Worm (Caenorhabditis elegans): ENCODE measurements around the gene tsp-9.

The tsp-9 gene

DNA sequence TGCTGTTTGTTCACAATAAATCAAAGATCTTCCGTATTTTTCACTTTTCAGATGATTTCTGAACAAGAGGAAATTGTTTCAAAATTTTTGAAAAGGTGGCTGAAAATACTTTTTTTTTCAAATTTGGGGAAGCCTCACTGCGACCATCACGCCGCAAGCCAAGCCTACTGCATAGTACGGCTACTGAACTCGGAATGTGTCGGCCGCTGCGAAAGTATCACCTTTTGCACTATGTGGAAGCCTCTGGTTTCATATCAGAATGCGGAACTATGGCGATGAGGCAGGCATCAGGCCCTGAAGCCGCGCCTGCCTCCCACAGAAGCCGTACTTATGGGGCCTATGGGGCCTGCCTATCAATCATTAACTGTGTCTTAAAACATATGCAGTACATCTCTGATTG is 11.9 kb downstream of the tsp-9 start:
- TF ChIP-seq unc-62 (GFP tag; optimal IDR thresholded peaks at IDR 0.05), result no peak

DNA sequence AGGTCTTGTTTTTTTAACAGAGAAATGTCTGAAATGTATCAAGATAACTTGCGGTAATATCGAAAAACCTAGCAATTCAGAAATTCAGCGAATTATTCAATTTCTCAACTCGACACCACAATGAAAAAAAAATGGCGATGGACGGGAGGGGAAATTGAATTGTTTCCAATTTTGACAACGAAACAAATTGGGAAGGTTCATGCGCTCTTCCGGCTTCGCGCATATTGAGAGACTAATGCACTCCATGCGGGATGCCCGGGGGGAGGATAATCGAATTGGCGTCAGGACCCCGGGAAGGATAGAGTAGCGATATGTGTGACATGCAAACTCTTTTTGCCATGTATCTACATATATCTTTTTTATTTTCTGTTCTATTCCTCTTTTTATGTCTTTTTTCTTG is 19.5 kb downstream of the tsp-9 start:
- TF ChIP-seq unc-62 (GFP tag; optimal IDR thresholded peaks at IDR 0.05), result no peak

DNA sequence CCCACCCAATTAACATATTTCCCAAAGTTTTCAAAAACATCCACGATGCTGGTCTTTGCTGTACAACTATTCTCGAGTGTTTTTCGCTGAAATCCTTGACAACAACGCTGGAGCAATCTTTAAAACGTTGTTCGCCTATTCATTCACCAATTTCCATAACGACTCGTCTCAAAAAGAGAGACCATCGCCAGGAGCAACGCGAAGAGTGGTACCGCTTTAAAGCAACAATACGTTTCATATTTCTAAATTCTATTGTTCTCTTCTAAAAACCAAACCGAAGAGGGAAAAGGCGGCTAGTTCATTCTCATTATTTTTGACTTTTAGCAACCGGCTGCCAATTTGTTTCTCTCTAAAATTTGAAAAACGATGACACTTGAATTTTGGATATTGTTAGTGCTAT is 24.8 kb downstream of the tsp-9 start, which contains the start of gene C25G6.1:
C25G6.1 (plus strand) TSS at position 301 of the 400 bp plus-strand sequence.
- no peak for TF ChIP-seq unc-62 (GFP tag; optimal IDR thresholded peaks at IDR 0.05)

DNA sequence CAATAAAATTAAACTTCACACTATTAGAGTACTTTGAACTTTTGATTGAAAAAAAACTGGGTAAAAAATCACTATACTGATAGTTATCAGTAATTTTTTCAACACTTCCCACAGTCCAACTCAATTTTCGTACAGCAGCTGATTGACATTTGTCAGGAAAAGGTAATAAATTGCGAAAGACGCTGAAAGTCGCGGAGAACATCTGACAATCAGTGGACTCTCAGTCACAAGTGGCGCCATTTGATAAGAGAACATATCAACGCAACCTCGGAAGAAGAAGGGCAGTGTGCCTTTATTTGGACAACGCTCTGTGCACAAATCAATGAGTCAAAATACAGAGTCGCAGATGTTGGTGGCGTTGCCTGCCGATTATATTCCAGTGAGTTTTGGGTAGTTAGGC is 26.7 kb downstream of the tsp-9 start, which contains the start of gene C52B11.5:
C52B11.5 (plus strand) TSS at position 250 of the 400 bp plus-strand sequence.
- TF ChIP-seq unc-62 (GFP tag; optimal IDR thresholded peaks at IDR 0.05), result no peak

DNA sequence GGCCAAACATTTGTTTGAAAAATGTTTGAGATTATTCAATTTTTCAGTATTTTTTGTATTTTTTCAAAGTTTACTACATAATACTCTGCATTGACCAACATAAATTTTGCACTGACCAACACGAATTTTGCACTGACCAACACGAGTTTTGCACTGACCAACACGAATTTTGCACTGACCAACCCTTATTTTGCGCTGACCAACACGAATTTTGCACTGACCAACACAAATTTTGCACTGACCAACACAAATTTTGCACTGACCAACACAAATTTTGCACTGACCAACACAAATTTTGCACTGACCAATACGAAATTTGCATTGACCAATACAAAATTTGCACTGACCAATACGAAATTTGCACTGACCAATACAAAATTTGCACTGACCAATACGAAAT is 47.1 kb downstream of the tsp-9 start:
- TF ChIP-seq unc-62 (GFP tag; optimal IDR thresholded peaks at IDR 0.05), result no peak

DNA sequence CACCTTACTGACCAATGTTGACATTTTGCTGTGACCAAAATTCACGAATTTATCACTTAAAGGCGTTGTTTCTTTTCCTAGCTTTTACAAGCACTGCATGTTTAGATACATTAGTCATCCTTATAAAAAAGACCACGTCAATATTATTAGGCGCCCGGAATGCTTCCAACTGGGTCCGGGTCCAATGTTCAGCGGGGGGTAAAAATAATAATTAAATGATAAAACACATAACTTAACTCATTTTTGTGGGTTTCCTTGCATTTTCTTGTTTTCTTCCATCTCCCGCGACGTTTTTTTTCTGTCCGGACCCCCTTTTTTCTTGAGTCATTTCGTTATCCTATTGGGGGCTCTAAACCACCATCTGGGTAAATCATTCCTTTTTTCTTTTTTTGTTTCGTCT is 47.7 kb downstream of the tsp-9 start:
- no peak for TF ChIP-seq unc-62 (GFP tag; optimal IDR thresholded peaks at IDR 0.05)

DNA sequence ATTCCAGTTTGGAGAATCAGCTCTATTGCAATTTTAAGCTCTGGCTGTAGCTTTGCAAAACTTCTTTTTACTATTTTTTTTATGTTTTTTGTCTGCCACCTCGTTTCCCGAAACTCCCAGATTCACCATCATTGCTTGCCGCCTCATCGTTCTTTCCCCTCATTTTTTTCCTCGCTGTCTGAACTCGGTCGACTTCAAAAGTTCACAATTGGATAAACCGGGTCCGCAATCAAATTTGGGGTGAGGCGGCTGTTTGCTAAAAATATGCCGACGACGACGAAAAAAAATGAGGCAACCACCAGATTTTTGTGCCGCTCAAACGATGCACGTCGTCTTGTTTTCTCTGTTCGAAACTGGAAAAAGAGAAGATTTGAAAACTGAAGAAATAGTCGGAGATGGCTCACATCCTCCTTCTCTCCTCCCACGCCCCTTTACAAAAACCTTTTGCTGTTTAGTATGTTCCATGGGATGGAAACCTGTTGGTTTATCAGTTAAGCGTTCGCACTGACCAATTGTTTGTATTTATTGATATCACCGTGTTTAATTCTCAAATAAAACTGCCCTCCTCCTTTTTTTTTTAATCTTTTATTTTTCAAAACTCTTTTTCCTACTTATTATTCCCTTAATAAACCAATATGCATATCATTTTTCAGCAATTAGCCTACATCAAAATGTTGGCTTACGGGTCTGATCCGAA is 48.9 kb downstream of the tsp-9 start, which contains the start of gene dop-4:
dop-4 (plus strand) TSS at position 647 of the 697 bp plus-strand sequence.
- no peak for TF ChIP-seq unc-62 (GFP tag; optimal IDR thresholded peaks at IDR 0.05)

DNA sequence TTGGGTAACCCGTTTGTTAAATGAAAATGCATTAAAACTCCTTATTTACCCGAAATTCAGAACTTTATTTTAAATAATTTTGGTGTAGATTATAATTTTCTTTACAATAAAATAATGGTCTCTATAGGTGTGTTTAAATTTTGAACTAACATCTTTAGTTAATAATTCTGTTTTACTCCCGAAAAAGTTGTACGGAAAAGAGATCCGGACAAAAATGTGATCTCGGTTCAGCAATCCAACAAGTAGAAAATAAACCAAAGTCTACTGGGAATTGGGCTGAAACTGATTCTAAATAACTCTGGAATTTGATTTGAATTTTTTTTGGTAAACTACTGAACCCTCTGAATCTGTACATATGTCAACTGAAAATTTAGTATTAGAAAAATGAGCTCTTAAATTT is 49.9 kb downstream of the tsp-9 start:
- TF ChIP-seq unc-62 (GFP tag; optimal IDR thresholded peaks at IDR 0.05), result no peak

Measured in whole organism, dauer.